Worm (Caenorhabditis elegans) whole organism, midembryonic: ENCODE results near the gene hrpu-1.

ENCODE experiments used
- tab-1 ChIP-seq: fragments of 200-800 bp; sonication (Bioruptor generic); IDR thresholded peaks from 2 replicates; pipeline ENCODE4 v1.3.6; 2022; ENCODE audit warnings: missing genetic modification characterization, missing compliant biosample characterization
- ztf-29 ChIP-seq: fragments of 200-800 bp; sonication (Bioruptor generic); IDR thresholded peaks from 2 replicates; pipeline ENCODE4 v1.3.6; 2022; ENCODE audit warnings: missing genetic modification reagents, missing genetic modification characterization, missing compliant biosample characterization

DNA sequence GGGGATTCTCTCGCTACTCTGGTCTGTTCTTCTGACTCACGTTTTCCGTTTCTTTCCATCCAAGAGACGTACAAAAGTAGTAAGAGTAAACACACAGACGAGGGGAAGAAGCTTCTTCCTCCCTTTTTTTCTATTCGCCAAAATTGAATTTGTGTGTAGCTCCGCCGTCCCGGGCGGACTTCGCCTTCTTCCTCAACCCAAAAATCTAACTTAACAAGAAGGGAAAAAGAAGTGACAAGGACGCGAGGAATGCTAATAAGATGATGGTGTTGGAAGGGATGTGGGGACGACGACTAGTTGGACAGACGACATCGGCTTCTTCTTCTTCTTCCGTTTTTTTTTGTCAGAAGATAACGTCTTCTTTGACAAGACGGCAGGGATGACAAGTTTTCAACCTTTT is 22.4 kb upstream of the hrpu-1 start:
- TF ChIP-seq ztf-29 (GFP tag; lab: Robert Waterston, UW) (no peak), tab-1 (no peak)
